Worm (Caenorhabditis elegans): Measurements from ENCODE around the gene col-180.

DNA sequence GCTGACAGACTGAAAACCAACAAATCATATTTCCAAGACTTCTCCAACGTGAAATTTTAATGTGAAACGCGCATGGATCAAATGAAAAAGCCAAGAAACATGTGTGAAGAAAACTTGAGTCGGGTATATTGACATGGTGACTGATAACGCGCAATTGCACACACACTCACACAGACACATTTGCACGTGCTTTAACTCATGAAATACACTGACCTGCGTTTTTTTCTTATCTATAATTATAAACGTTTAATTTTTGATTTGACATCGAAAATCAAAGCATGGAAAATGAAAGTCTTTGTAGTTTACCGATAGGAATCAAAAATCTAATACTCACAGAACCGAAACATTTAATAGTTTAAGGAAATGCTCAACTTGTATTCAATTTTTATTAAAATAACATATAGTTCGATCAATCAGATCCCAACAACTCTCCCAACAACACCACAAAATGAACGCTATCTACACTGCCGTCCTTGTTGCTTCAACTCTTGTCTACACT, 26.6 kb upstream of the col-180 start, which contains the start of gene nspa-9:
- TF ChIP-seq unc-62 (GFP tag; optimal IDR thresholded peaks at IDR 0.05) (no peak), aly-2 (tag; optimal IDR thresholded peaks at IDR 0.05) (no peak), mdl-1 (tag; optimal IDR thresholded peaks at IDR 0.05) (peak; percentile 50), nhr-25 (tag; optimal IDR thresholded peaks at IDR 0.05) (no peak), nhr-11 (tag; optimal IDR thresholded peaks at IDR 0.05) (no peak), snpc-4 (tag; optimal IDR thresholded peaks at IDR 0.05) (no peak), nhr-76 (tag; optimal IDR thresholded peaks at IDR 0.05) (no peak), ZK546.5 (tag; optimal IDR thresholded peaks at IDR 0.05) (no peak)
